Fruit fly (Drosophila melanogaster) whole organism, embryonic: ENCODE measurements around the gene CG14195.

Experiments
- Abd-B ChIP-seq: fragments of 200-800 bp; sonication (Bioruptor generic); optimal IDR thresholded peaks from 2 replicates; lab custom pipeline; 2018; ENCODE audit warnings: missing biosample characterization, mild to moderate bottlenecking, missing genetic modification characterization, moderate library complexity
- CG12155 ChIP-seq: fragments of 200-800 bp; sonication (Bioruptor generic); optimal IDR thresholded peaks from 3 replicates; lab custom pipeline; 2016; ENCODE audit warnings: missing biosample characterization, missing genetic modification characterization
- CG12769 ChIP-seq: fragments of 200-800 bp; sonication (Bioruptor generic); optimal IDR thresholded peaks from 2 replicates; lab custom pipeline; 2019; ENCODE audit warnings: missing biosample characterization, mild to moderate bottlenecking, missing genetic modification characterization, moderate library complexity
- CG16779 ChIP-seq: fragments of 200-800 bp; sonication (Bioruptor generic); IDR thresholded peaks from 2 replicates; pipeline ENCODE4 v1.3.6; 2022; ENCODE audit warnings: missing biosample characterization, missing genetic modification characterization
- CG16813 ChIP-seq: fragments of 200-800 bp; sonication (Bioruptor generic); IDR thresholded peaks from 3 replicates; pipeline ENCODE4 v1.3.6; 2022; ENCODE audit warnings: missing biosample characterization, missing genetic modification characterization; ENCODE audit not compliant: partially characterized antibody
- CG16863 ChIP-seq: fragments of 200-800 bp; sonication (Bioruptor generic); optimal IDR thresholded peaks from 3 replicates; lab custom pipeline; 2016; ENCODE audit warnings: missing biosample characterization, missing genetic modification characterization
- CG4854 ChIP-seq: fragments of 200-800 bp; sonication (Bioruptor generic); optimal IDR thresholded peaks from 2 replicates; lab custom pipeline; 2016; ENCODE audit warnings: missing biosample characterization, missing genetic modification characterization, inconsistent platforms
- CG7556 ChIP-seq: fragments of 200-800 bp; sonication (Bioruptor generic); optimal IDR thresholded peaks from 2 replicates; lab custom pipeline; 2017; ENCODE audit warnings: missing biosample characterization, mild to moderate bottlenecking, missing genetic modification characterization
- CG8359 ChIP-seq: fragments of 200-800 bp; sonication (Bioruptor generic); optimal IDR thresholded peaks from 2 replicates; lab custom pipeline; 2017; ENCODE audit warnings: missing biosample characterization, mild to moderate bottlenecking, missing genetic modification characterization, borderline replicate concordance
- CG8478 ChIP-seq: fragments of >200 bp; optimal IDR thresholded peaks from 2 replicates; lab custom pipeline; 2018
- Chrac-16 ChIP-seq: fragments of 200-800 bp; sonication (Bioruptor generic); optimal IDR thresholded peaks from 3 replicates; lab custom pipeline; 2016; ENCODE audit warnings: missing biosample characterization, missing genetic modification characterization
- CrebB ChIP-seq: fragments of 200-800 bp; sonication (Bioruptor generic); optimal IDR thresholded peaks from 3 replicates; lab custom pipeline; 2018; ENCODE audit warnings: missing biosample characterization, mild to moderate bottlenecking, missing genetic modification characterization
- Dip2 ChIP-seq: fragments of 200-800 bp; sonication (Bioruptor generic); IDR thresholded peaks from 2 replicates; pipeline ENCODE4 v1.3.6; 2022; ENCODE audit warnings: missing biosample characterization, missing genetic modification characterization
- Dp ChIP-seq: fragments of 200-800 bp; sonication (Bioruptor generic); optimal IDR thresholded peaks from 2 replicates; lab custom pipeline; 2018; ENCODE audit warnings: missing biosample characterization, mild to moderate bottlenecking, missing genetic modification characterization, moderate library complexity
- Elba2 ChIP-seq: fragments of 200-800 bp; sonication (Bioruptor generic); optimal IDR thresholded peaks from 3 replicates; lab custom pipeline; 2016; ENCODE audit warnings: missing biosample characterization, missing genetic modification characterization
- Ets97D ChIP-seq: fragments of 200-800 bp; sonication (Bioruptor generic); optimal IDR thresholded peaks from 3 replicates; lab custom pipeline; 2016; ENCODE audit warnings: missing biosample characterization, missing genetic modification characterization
- HLH3B ChIP-seq: fragments of 200-800 bp; sonication (Bioruptor generic); IDR thresholded peaks from 2 replicates; pipeline ENCODE4 v1.3.6; 2022; ENCODE audit warnings: missing biosample characterization, missing genetic modification characterization
- HLH4C ChIP-seq: fragments of 200-800 bp; sonication (Bioruptor generic); IDR thresholded peaks from 3 replicates; pipeline ENCODE4 v1.3.6; 2022; ENCODE audit warnings: missing biosample characterization, missing genetic modification characterization; ENCODE audit not compliant: partially characterized antibody
- HLHmδ ChIP-seq: fragments of 200-800 bp; sonication (Bioruptor generic); optimal IDR thresholded peaks from 2 replicates; lab custom pipeline; 2018; ENCODE audit warnings: missing biosample characterization, mild to moderate bottlenecking, missing genetic modification characterization, moderate library complexity
- HmgD ChIP-seq: fragments of 200-800 bp; sonication (Bioruptor generic); optimal IDR thresholded peaks from 3 replicates; lab custom pipeline; 2016; ENCODE audit warnings: missing biosample characterization, missing genetic modification characterization
- Jarid2 ChIP-seq: fragments of 200-800 bp; sonication (Bioruptor generic); optimal IDR thresholded peaks from 3 replicates; lab custom pipeline; 2017; ENCODE audit warnings: mild to moderate bottlenecking, missing biosample characterization, missing genetic modification reagents, missing genetic modification characterization
- NC2β ChIP-seq: fragments of 200-800 bp; sonication (Bioruptor generic); optimal IDR thresholded peaks from 2 replicates; lab custom pipeline; 2016; ENCODE audit warnings: missing biosample characterization, missing genetic modification characterization
- PHDP ChIP-seq: fragments of 200-800 bp; sonication (Bioruptor generic); optimal IDR thresholded peaks from 3 replicates; lab custom pipeline; 2018; ENCODE audit warnings: missing biosample characterization, mild to moderate bottlenecking, missing genetic modification characterization, moderate library complexity
- Poxn ChIP-seq: fragments of 200-800 bp; sonication (Bioruptor generic); IDR thresholded peaks from 2 replicates; pipeline ENCODE4 v1.3.6; 2022; ENCODE audit warnings: missing biosample characterization, missing genetic modification characterization
- Spps ChIP-seq: fragments of 200-800 bp; sonication (Bioruptor generic); optimal IDR thresholded peaks from 2 replicates; lab custom pipeline; 2018; ENCODE audit warnings: missing biosample characterization, mild to moderate bottlenecking, missing genetic modification characterization
- TFAM ChIP-seq: fragments of 200-800 bp; sonication (Bioruptor generic); optimal IDR thresholded peaks from 2 replicates; lab custom pipeline; 2017; ENCODE audit warnings: missing biosample characterization, missing genetic modification characterization, inconsistent platforms
- ase ChIP-seq: fragments of 200-800 bp; sonication (Bioruptor generic); IDR thresholded peaks from 3 replicates; pipeline ENCODE4 v1.3.6; 2022; ENCODE audit warnings: missing biosample characterization, missing genetic modification characterization
- chif ChIP-seq, 2 experiments: fragments of 200-800 bp; sonication (Bioruptor generic); optimal IDR thresholded peaks; 3 replicates each; lab custom pipeline; 2016; ENCODE audit warnings: missing biosample characterization in 2 of 2, missing genetic modification characterization in 2 of 2
- corto ChIP-seq: fragments of 200-800 bp; sonication (Bioruptor generic); optimal IDR thresholded peaks from 2 replicates; lab custom pipeline; 2016; ENCODE audit warnings: missing biosample characterization, mild to moderate bottlenecking, missing genetic modification characterization, moderate library complexity
- danr ChIP-seq: fragments of 200-800 bp; sonication (Bioruptor generic); IDR thresholded peaks from 2 replicates; pipeline ENCODE4 v1.3.6; 2022; ENCODE audit warnings: missing biosample characterization, missing genetic modification characterization
- gsb ChIP-seq: fragments of 200-800 bp; sonication (Bioruptor generic); IDR thresholded peaks from 2 replicates; pipeline ENCODE4 v1.3.6; 2022; ENCODE audit warnings: missing biosample characterization, missing genetic modification characterization
- jigr1 ChIP-seq: fragments of 200-800 bp; sonication (Bioruptor generic); IDR thresholded peaks from 3 replicates; pipeline ENCODE4 v1.3.6; 2022; ENCODE audit warnings: missing biosample characterization, missing genetic modification characterization
- ken ChIP-seq: fragments of 200-800 bp; sonication (Bioruptor generic); IDR thresholded peaks from 3 replicates; pipeline ENCODE4 v1.3.6; 2022; ENCODE audit warnings: missing biosample characterization, missing genetic modification characterization
- nerfin-2 ChIP-seq: fragments of 200-800 bp; sonication (Bioruptor generic); IDR thresholded peaks from 2 replicates; pipeline ENCODE4 v1.3.6; 2022; ENCODE audit warnings: missing biosample characterization, missing genetic modification characterization; ENCODE audit not compliant: partially characterized antibody
- nom ChIP-seq: fragments of 200-800 bp; sonication (Bioruptor generic); optimal IDR thresholded peaks from 2 replicates; lab custom pipeline; 2017; ENCODE audit warnings: missing biosample characterization, missing genetic modification characterization, mild to moderate bottlenecking, moderate library complexity, missing genetic modification reagents
- pho ChIP-seq: fragments of 200-800 bp; sonication (Bioruptor generic); optimal IDR thresholded peaks from 2 replicates; lab custom pipeline; 2016; ENCODE audit warnings: missing biosample characterization, missing genetic modification characterization
- salm ChIP-seq: fragments of 200-800 bp; sonication (Bioruptor generic); optimal IDR thresholded peaks from 2 replicates; lab custom pipeline; 2018; ENCODE audit warnings: missing biosample characterization, mild to moderate bottlenecking, missing genetic modification characterization
- sd ChIP-seq: fragments of 200-800 bp; sonication (Bioruptor generic); optimal IDR thresholded peaks from 3 replicates; lab custom pipeline; 2018; ENCODE audit warnings: missing biosample characterization, mild to moderate bottlenecking, missing genetic modification characterization, moderate library complexity
- sens-2 ChIP-seq: fragments of 200-800 bp; sonication (Bioruptor generic); IDR thresholded peaks from 2 replicates; pipeline ENCODE4 v1.3.6; 2022; ENCODE audit warnings: missing biosample characterization, missing genetic modification characterization
- zf30C ChIP-seq: fragments of 200-800 bp; sonication (Bioruptor generic); optimal IDR thresholded peaks from 3 replicates; lab custom pipeline; 2018; ENCODE audit warnings: missing biosample characterization, mild to moderate bottlenecking, missing genetic modification characterization

The CG14195 gene

dm6 chrX:19165144-19166011, 46.5 kb downstream of the CG14195 start (continued):
- no peak for TF ChIP-seq Dip2 (GFP tag; lab: Robert Waterston, UW)
- TF ChIP-seq ken (GFP tag; lab: Robert Waterston, UW): no peak
- TF ChIP-seq CG8478 (lab: Kevin White, UChicago): no peak
- no peak for TF ChIP-seq pho (GFP tag; lab: Kevin White, UChicago)
- TF ChIP-seq HmgD: no peak
- TF ChIP-seq CG4854 (GFP tag; lab: Kevin White, UChicago): no peak
- TF ChIP-seq Abd-B (GFP tag; lab: Kevin White, UChicago): no peak
- no peak for TF ChIP-seq ase (GFP tag; lab: Robert Waterston, UW)
- TF ChIP-seq nom (GFP tag; lab: Kevin White, UChicago): peak; percentile 75
- no peak for TF ChIP-seq HLH3B (GFP tag; lab: Robert Waterston, UW)
- TF ChIP-seq gsb: no peak
- no peak for TF ChIP-seq zf30C (GFP tag; lab: Kevin White, UChicago)
- no peak for TF ChIP-seq HLHmδ (GFP tag; lab: Kevin White, UChicago)
- TF ChIP-seq Elba2 (GFP tag; lab: Kevin White, UChicago): no peak
- no peak for TF ChIP-seq sens-2 (GFP tag; lab: Robert Waterston, UW)
- TF ChIP-seq NC2β (GFP tag; lab: Kevin White, UChicago): no peak
- no peak for TF ChIP-seq TFAM (GFP tag; lab: Kevin White, UChicago)
- no peak for TF ChIP-seq HLH4C (GFP tag; lab: Robert Waterston, UW)
- TF ChIP-seq Dp (GFP tag; lab: Kevin White, UChicago): no peak
- TF ChIP-seq danr (GFP tag; lab: Robert Waterston, UW): no peak
- no peak for TF ChIP-seq Poxn (GFP tag; lab: Robert Waterston, UW)
- no peak for TF ChIP-seq CG16813
- TF ChIP-seq sd (tag; lab: Kevin White, UChicago): no peak
- TF ChIP-seq CG12155 (GFP tag; lab: Kevin White, UChicago): no peak
- no peak for TF ChIP-seq Chrac-16 (GFP tag; lab: Kevin White, UChicago)
- TF ChIP-seq chif (GFP tag; optimal IDR thresholded peaks at IDR 0.05; lab: Kevin White, UChicago): no peak
- TF ChIP-seq CG7556 (GFP tag; lab: Kevin White, UChicago): peak; percentile 33
- no peak for TF ChIP-seq CG16779 (GFP tag; lab: Robert Waterston, UW)
- TF ChIP-seq CG12769 (tag; lab: Kevin White, UChicago): peak; percentile 47
- no peak for TF ChIP-seq CrebB (tag; lab: Kevin White, UChicago)
- TF ChIP-seq PHDP (tag; lab: Kevin White, UChicago): no peak
- no peak for TF ChIP-seq Spps (tag; lab: Kevin White, UChicago)
- no peak for TF ChIP-seq CG16863 (GFP tag; lab: Kevin White, UChicago)
- TF ChIP-seq jigr1: no peak
- TF ChIP-seq corto (GFP tag; lab: Kevin White, UChicago): no peak
- no peak for TF ChIP-seq nerfin-2 (GFP tag; lab: Robert Waterston, UW)
- no peak for TF ChIP-seq CG8359
- no peak for TF ChIP-seq salm (tag; lab: Kevin White, UChicago)
- no peak for TF ChIP-seq Ets97D (GFP tag; lab: Kevin White, UChicago)
- no peak for TF ChIP-seq Jarid2 (GFP tag; lab: Kevin White, UChicago)
